Worm (Caenorhabditis elegans) whole organism, L1 larva: ENCODE measurements around the gene C44C10.7.

Experiments used
- blmp-1 ChIP-seq: fragments of 150-350 bp; optimal IDR thresholded peaks from 2 replicates; lab custom pipeline; 2014; ENCODE audit warnings: missing biosample characterization, missing genetic modification characterization
- ceh-82 ChIP-seq, 3 experiments: fragments of 150-350 bp in 1 of 3; sonication (generic microtip) in 2 of 3; optimal IDR thresholded peaks; 2 replicates each; lab custom pipeline; 2014 to 2017; ENCODE audit warnings: missing biosample characterization in 3 of 3, missing genetic modification characterization in 3 of 3
- efl-1 ChIP-seq, 4 experiments: fragments of 150-350 bp; optimal IDR thresholded peaks in 3 of 4; peaks in 1 of 4; 1 replicate in 1 of 4; 2 replicates in 3 of 4; lab custom pipeline; 2014; ENCODE audit warnings: missing biosample characterization in 2 of 4, missing genetic modification characterization in 2 of 4, missing genetic modification reagents in 2 of 4
- efl-3 ChIP-seq: fragments of 200-800 bp; sonication (Bioruptor generic); optimal IDR thresholded peaks from 2 replicates; lab custom pipeline; 2018; ENCODE audit warnings: mild to moderate bottlenecking, missing genetic modification characterization, missing compliant biosample characterization
- elt-2 ChIP-seq: sonication (generic microtip); optimal IDR thresholded peaks from 2 replicates; lab custom pipeline; 2016; ENCODE audit warnings: missing genetic modification characterization, mild to moderate bottlenecking, inconsistent platforms, missing compliant biosample characterization, missing genetic modification reagents
- elt-3 ChIP-seq, 6 experiments: fragments of 150-350 bp in 1 of 6; sonication (generic microtip); optimal IDR thresholded peaks; 2 replicates each; lab custom pipeline; 2017 to 2018; ENCODE audit warnings: missing biosample characterization in 6 of 6, missing genetic modification characterization in 6 of 6, inconsistent platforms in 1 of 6
- ets-5 ChIP-seq: fragments of 200-800 bp; sonication (Bioruptor generic); IDR thresholded peaks from 2 replicates; pipeline ENCODE4 v1.3.6; 2022; ENCODE audit warnings: missing genetic modification characterization, missing compliant biosample characterization
- irx-1 ChIP-seq: sonication (generic microtip); optimal IDR thresholded peaks from 2 replicates; lab custom pipeline; 2016; ENCODE audit warnings: missing genetic modification characterization, missing compliant biosample characterization
- isw-1 ChIP-seq: fragments of 200-800 bp; sonication (Bioruptor generic); IDR thresholded peaks from 2 replicates; pipeline ENCODE4 v1.3.6; 2022; ENCODE audit warnings: missing genetic modification characterization, missing compliant biosample characterization
- lin-14 ChIP-seq: fragments of 200-800 bp; sonication (Bioruptor generic); optimal IDR thresholded peaks from 2 replicates; lab custom pipeline; 2018; ENCODE audit warnings: mild to moderate bottlenecking, missing genetic modification characterization, moderate library complexity, missing compliant biosample characterization
- lsy-2 ChIP-seq, 2 experiments: fragments of 150-350 bp; optimal IDR thresholded peaks; 2 replicates each; lab custom pipeline; 2014; ENCODE audit warnings: missing biosample characterization in 2 of 2, missing genetic modification characterization in 2 of 2
- mab-9 ChIP-seq: fragments of 200-800 bp; sonication (Bioruptor generic); IDR thresholded peaks from 2 replicates; pipeline ENCODE4 v1.3.6; 2022; ENCODE audit warnings: missing genetic modification reagents, missing genetic modification characterization, missing compliant biosample characterization
- mep-1 ChIP-seq: fragments of 150-350 bp; optimal IDR thresholded peaks from 2 replicates; lab custom pipeline; 2014; ENCODE audit warnings: missing biosample characterization, missing genetic modification characterization
- nhr-11 ChIP-seq: fragments of 150-350 bp; optimal IDR thresholded peaks from 2 replicates; lab custom pipeline; 2014; ENCODE audit warnings: missing biosample characterization, missing genetic modification characterization
- nhr-20 ChIP-seq: sonication (generic microtip); optimal IDR thresholded peaks from 2 replicates; lab custom pipeline; 2016; ENCODE audit warnings: mild to moderate bottlenecking, missing genetic modification characterization, missing compliant biosample characterization
- nhr-47 ChIP-seq: sonication (generic microtip); optimal IDR thresholded peaks from 2 replicates; lab custom pipeline; 2016; ENCODE audit warnings: mild to moderate bottlenecking, missing genetic modification characterization, moderate library complexity, missing compliant biosample characterization
- nhr-71 ChIP-seq: sonication (generic microtip); optimal IDR thresholded peaks from 2 replicates; lab custom pipeline; 2016; ENCODE audit warnings: mild to moderate bottlenecking, missing genetic modification characterization, moderate library complexity, missing compliant biosample characterization
- nhr-85 ChIP-seq: sonication (generic microtip); peaks from one replicate; lab custom pipeline; 2016; ENCODE audit warnings: missing genetic modification characterization, inconsistent platforms, missing compliant biosample characterization
- pqm-1 ChIP-seq: sonication (generic microtip); optimal IDR thresholded peaks from 3 replicates; lab custom pipeline; 2017; ENCODE audit warnings: missing biosample characterization, missing genetic modification characterization
- rnt-1 ChIP-seq: sonication (generic microtip); optimal IDR thresholded peaks from 2 replicates; lab custom pipeline; 2016; ENCODE audit warnings: mild to moderate bottlenecking, missing genetic modification characterization, moderate library complexity, missing compliant biosample characterization
- snu-23 ChIP-seq: sonication (generic microtip); optimal IDR thresholded peaks from 2 replicates; lab custom pipeline; 2016; ENCODE audit warnings: missing genetic modification characterization, missing compliant biosample characterization
- sup-37 ChIP-seq: fragments of 200-800 bp; sonication (Bioruptor generic); optimal IDR thresholded peaks from 2 replicates; lab custom pipeline; 2018; ENCODE audit warnings: mild to moderate bottlenecking, missing genetic modification characterization, missing compliant biosample characterization
- swsn-7 ChIP-seq: sonication (generic microtip); optimal IDR thresholded peaks from 2 replicates; lab custom pipeline; 2016; ENCODE audit warnings: missing genetic modification characterization, missing compliant biosample characterization
- tbx-2 ChIP-seq: sonication (generic microtip); optimal IDR thresholded peaks from 2 replicates; lab custom pipeline; 2016; ENCODE audit warnings: missing genetic modification characterization, missing compliant biosample characterization
- tlp-1 ChIP-seq: fragments of 150-350 bp; optimal IDR thresholded peaks from 2 replicates; lab custom pipeline; 2014; ENCODE audit warnings: missing biosample characterization, missing genetic modification characterization
- unc-62 ChIP-seq: fragments of 150-350 bp; optimal IDR thresholded peaks from 2 replicates; lab custom pipeline; 2014; ENCODE audit warnings: missing biosample characterization, missing genetic modification reagents, missing genetic modification characterization
- unc-86 ChIP-seq: sonication (generic microtip); optimal IDR thresholded peaks from 2 replicates; lab custom pipeline; 2016; ENCODE audit warnings: missing genetic modification characterization, missing compliant biosample characterization
- xbp-1 ChIP-seq: sonication (generic microtip); optimal IDR thresholded peaks from 2 replicates; lab custom pipeline; 2016; ENCODE audit warnings: missing genetic modification characterization, missing compliant biosample characterization
- zip-4 ChIP-seq: fragments of 200-800 bp; sonication (Bioruptor generic); optimal IDR thresholded peaks from 2 replicates; lab custom pipeline; 2018; ENCODE audit warnings: mild to moderate bottlenecking, missing genetic modification characterization, moderate library complexity, missing compliant biosample characterization
- ztf-11 ChIP-seq, 2 experiments: sonication (generic microtip); optimal IDR thresholded peaks; 2 replicates each; lab custom pipeline; 2016 to 2017; ENCODE audit warnings: missing genetic modification characterization in 2 of 2, missing biosample characterization in 1 of 2, missing compliant biosample characterization in 1 of 2

C44C10.7 gene

ce11 chrX:11675573-11675972 is 12.5 kb downstream of the C44C10.7 start:
- TF ChIP-seq rnt-1 (tag; lab: Kevin White, UChicago) (no peak), ztf-11 (tag; optimal IDR thresholded peaks at IDR 0.05; lab: Kevin White, UChicago) (peak in 1 of 2 experiments; percentile 65), pqm-1 (no peak), tbx-2 (tag; lab: Kevin White, UChicago) (peak; percentile 6)

- TF ChIP-seq ztf-11 (tag; optimal IDR thresholded peaks at IDR 0.05; lab: Kevin White, UChicago) = peak in 1 of 2 experiments; percentile 37
- peak; percentile 3 for TF ChIP-seq tbx-2 (tag; lab: Kevin White, UChicago)
- no peak for TF ChIP-seq zip-4 (GFP tag; lab: Kevin White, UChicago)
- no peak for TF ChIP-seq isw-1 (GFP tag; lab: Robert Waterston, UW)
Measured at ce11 chrX:11673063-11673759, 14.9 kb downstream of the C44C10.7 start.

ce11 chrX:11666545-11667177 is 21.4 kb downstream of the C44C10.7 start, which contains the start of gene noca-2:
Gene noca-2, plus strand, starts transcription at chrX:11667127.
- TF ChIP-seq swsn-7 = peak; percentile 26
- 0 out of 2 replicates have a peak, but pooled peaks have one; percentile 35 for TF ChIP-seq mab-9 (GFP tag; lab: Robert Waterston, UW)
- TF ChIP-seq nhr-47 (tag; lab: Kevin White, UChicago) = peak; percentile 11
- peak; percentile 12 for TF ChIP-seq mep-1 (tag; lab: Kevin White, UChicago)
- no peak for TF ChIP-seq nhr-11 (tag; lab: Kevin White, UChicago)
- TF ChIP-seq blmp-1 = peak; percentile 11
- no peak for TF ChIP-seq tlp-1
- TF ChIP-seq nhr-85 = peak; percentile 46
- peak; percentile 21 for TF ChIP-seq rnt-1 (tag; lab: Kevin White, UChicago)
- TF ChIP-seq lsy-2 (tag; optimal IDR thresholded peaks at IDR 0.05; lab: Kevin White, UChicago) = peak in 1 of 2 experiments; percentile 44
- no peak for TF ChIP-seq irx-1 (tag; lab: Kevin White, UChicago)
- peak; percentile 5 to 53 for TF ChIP-seq efl-1 (optimal IDR thresholded peaks at IDR 0.05; lab: Kevin White, UChicago)
- peak in 1 of 2 experiments; percentile 84 for TF ChIP-seq efl-1 (GFP tag; optimal IDR thresholded peaks at IDR 0.05 in 1 of 2; lab: Kevin White, UChicago)
- peak; percentile 11 for TF ChIP-seq unc-86
- peak; percentile 11 for TF ChIP-seq xbp-1
- no peak for TF ChIP-seq elt-2 (tag; lab: Kevin White, UChicago)
- peak; percentile 13 for TF ChIP-seq nhr-20 (tag; lab: Kevin White, UChicago)
- no peak for TF ChIP-seq efl-3 (GFP tag; lab: Kevin White, UChicago)
- TF ChIP-seq isw-1 (GFP tag; lab: Robert Waterston, UW) = 0 out of 2 replicates have a peak, but pooled peaks have one; percentile 13
- no peak for TF ChIP-seq sup-37 (GFP tag; lab: Kevin White, UChicago)
- peak; percentile 82 for TF ChIP-seq lin-14
- peak; percentile 12 for TF ChIP-seq tbx-2 (tag; lab: Kevin White, UChicago)
- peak; percentile 45 for TF ChIP-seq snu-23 (GFP tag; lab: Kevin White, UChicago)
- peak; percentile 3 to 39 (median 8) for TF ChIP-seq ceh-82 (tag; optimal IDR thresholded peaks at IDR 0.05; lab: Kevin White, UChicago)
- TF ChIP-seq nhr-71 (tag; lab: Kevin White, UChicago) = peak; percentile 37
- TF ChIP-seq, all 84 proteins: peak for 18

- TF ChIP-seq blmp-1 = peak; percentile 96
- peak in 1 of 6 experiments; percentile 16 for TF ChIP-seq elt-3 (tag; optimal IDR thresholded peaks at IDR 0.05; lab: Kevin White, UChicago)
- TF ChIP-seq ets-5 (GFP tag; lab: Robert Waterston, UW) = no peak
- no peak for TF ChIP-seq nhr-20 (tag; lab: Kevin White, UChicago)
Measured at ce11 chrX:11665522-11666017, 22.5 kb downstream of the C44C10.7 start.

- TF ChIP-seq unc-62 (no peak), lin-14 (peak; percentile 1), efl-1 (optimal IDR thresholded peaks at IDR 0.05; lab: Kevin White, UChicago) (no peak), efl-1 (GFP tag; optimal IDR thresholded peaks at IDR 0.05 in 1 of 2; lab: Kevin White, UChicago) (peak in 1 of 2 experiments; percentile 86)
Measured at ce11 chrX:11664184-11664583, 23.9 kb downstream of the C44C10.7 start.
